Fruit fly (Drosophila melanogaster) whole organism, prepupa: ENCODE measurements around the gene shd.

Source experiments
- CG10631 ChIP-seq: fragments of 200-800 bp; sonication (Bioruptor generic); optimal IDR thresholded peaks from 2 replicates; lab custom pipeline; 2016; ENCODE audit warnings: missing biosample characterization, missing genetic modification characterization
- CG11762 ChIP-seq: fragments of 200-800 bp; sonication (Bioruptor generic); optimal IDR thresholded peaks from 3 replicates; lab custom pipeline; 2016; ENCODE audit warnings: missing biosample characterization, missing genetic modification characterization; ENCODE audit not compliant: insufficient read depth
- CG15336 ChIP-seq: fragments of 200-800 bp; sonication (Bioruptor generic); IDR thresholded peaks from 2 replicates; pipeline ENCODE4 v1.3.6; 2022; ENCODE audit warnings: missing biosample characterization, missing genetic modification characterization
- CG32006 ChIP-seq: fragments of 200-800 bp; sonication (Bioruptor generic); optimal IDR thresholded peaks from 3 replicates; lab custom pipeline; 2017; ENCODE audit warnings: missing biosample characterization, mild to moderate bottlenecking, missing genetic modification characterization
- CG4318 ChIP-seq: fragments of 200-800 bp; sonication (Bioruptor generic); optimal IDR thresholded peaks from 3 replicates; lab custom pipeline; 2017; ENCODE audit warnings: missing biosample characterization, mild to moderate bottlenecking, missing genetic modification characterization
- CG6792 ChIP-seq: fragments of 200-800 bp; sonication (Bioruptor generic); optimal IDR thresholded peaks from 3 replicates; lab custom pipeline; 2016; ENCODE audit warnings: missing biosample characterization, missing genetic modification characterization
- Sox14 ChIP-seq: fragments of 200-800 bp; sonication (Bioruptor generic); optimal IDR thresholded peaks from 3 replicates; lab custom pipeline; 2016; ENCODE audit warnings: missing biosample characterization, missing genetic modification characterization
- fkh ChIP-seq: fragments of 200-800 bp; sonication (Bioruptor generic); optimal IDR thresholded peaks from 3 replicates; lab custom pipeline; 2017; ENCODE audit warnings: missing biosample characterization, mild to moderate bottlenecking, missing genetic modification characterization, moderate library complexity
- ss ChIP-seq, 2 experiments: fragments of 200-800 bp; sonication (Bioruptor generic); optimal IDR thresholded peaks; 2 replicates in 1 of 2; 3 replicates in 1 of 2; lab custom pipeline; 2017 to 2018; ENCODE audit warnings: mild to moderate bottlenecking in 2 of 2, missing biosample characterization in 2 of 2, missing genetic modification characterization in 2 of 2, moderate library complexity in 1 of 2

DNA sequence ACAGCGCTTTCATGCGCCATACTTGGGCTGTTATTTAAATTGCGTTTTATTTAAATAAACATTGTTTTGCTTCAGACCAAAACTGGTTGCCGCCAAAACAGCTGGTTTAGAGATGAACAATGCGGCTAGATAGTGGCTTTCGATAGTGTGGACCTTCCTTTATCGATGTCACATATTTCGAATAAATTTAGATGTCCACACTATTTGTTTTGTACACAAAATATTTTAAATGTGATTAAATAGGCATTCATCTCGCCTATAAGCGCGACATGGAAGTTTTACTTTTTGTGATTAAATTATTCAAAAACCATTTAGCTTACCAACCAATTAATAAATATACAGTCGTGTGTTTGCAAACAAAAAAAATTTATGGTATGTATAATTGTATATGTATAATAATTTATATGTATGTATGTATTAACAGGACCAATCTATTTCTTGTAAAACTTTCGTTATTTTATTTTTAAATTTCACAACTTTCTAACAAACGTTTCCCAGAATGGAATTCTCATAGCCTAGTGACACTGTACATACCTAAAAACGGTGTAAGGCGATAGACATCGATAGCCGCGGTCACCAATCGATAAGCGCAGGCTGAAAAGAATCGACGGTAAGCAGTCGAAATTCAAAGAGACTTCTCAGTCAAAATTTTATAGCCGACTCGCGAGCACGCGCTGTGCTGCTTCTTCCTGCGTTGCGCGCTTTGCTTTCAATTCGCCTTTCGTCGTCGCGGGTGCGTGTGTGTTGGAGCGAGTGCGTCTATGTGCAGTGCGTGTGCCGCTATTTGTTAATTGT lies 17.9 kb downstream of the shd start, which contains the start of the genes RecQ5 and dlp:
- TF ChIP-seq fkh (peak; percentile 58), CG6792 (GFP tag; lab: Kevin White, UChicago) (peak; percentile 67), CG11762 (GFP tag; lab: Kevin White, UChicago) (peak; percentile 70), CG4318 (GFP tag; lab: Kevin White, UChicago) (peak; percentile 62), CG15336 (peak; percentile 71), Sox14 (GFP tag; lab: Kevin White, UChicago) (peak; percentile 43), CG32006 (GFP tag; lab: Kevin White, UChicago) (peak; percentile 76), CG10631 (peak; percentile 84), ss (GFP tag; optimal IDR thresholded peaks at IDR 0.05; lab: Kevin White, UChicago) (peak; percentile 35 to 48)
